Fruit fly (Drosophila melanogaster) whole organism, embryonic: ENCODE results near the gene eIF4A.
A peak's percentile ranks its signal among the peaks of the same experiment; 100 is the strongest.

ENCODE experiments used
- Aef1 ChIP-seq: fragments of 200-800 bp; sonication (Bioruptor generic); IDR thresholded peaks from 3 replicates; pipeline ENCODE4 v1.3.6; 2022; ENCODE audit warnings: missing biosample characterization, missing genetic modification characterization
- CG10147 ChIP-seq: fragments of 200-800 bp; sonication (Bioruptor generic); optimal IDR thresholded peaks from 2 replicates; lab custom pipeline; 2019; ENCODE audit warnings: missing biosample characterization, mild to moderate bottlenecking, missing genetic modification characterization, moderate library complexity
- CG10267 ChIP-seq: fragments of 200-800 bp; sonication (Bioruptor generic); optimal IDR thresholded peaks from 2 replicates; lab custom pipeline; 2018; ENCODE audit warnings: missing biosample characterization, mild to moderate bottlenecking, missing genetic modification characterization, moderate library complexity
- CG10274 ChIP-seq: fragments of 200-800 bp; sonication (Bioruptor generic); optimal IDR thresholded peaks from 3 replicates; lab custom pipeline; 2017; ENCODE audit warnings: missing biosample characterization, mild to moderate bottlenecking, missing genetic modification characterization
- CG12769 ChIP-seq: fragments of 200-800 bp; sonication (Bioruptor generic); optimal IDR thresholded peaks from 2 replicates; lab custom pipeline; 2019; ENCODE audit warnings: missing biosample characterization, mild to moderate bottlenecking, missing genetic modification characterization, moderate library complexity
- CG13775 ChIP-seq: fragments of 200-800 bp; sonication (Bioruptor generic); optimal IDR thresholded peaks from 3 replicates; lab custom pipeline; 2017; ENCODE audit warnings: missing biosample characterization, mild to moderate bottlenecking, missing genetic modification characterization
- CG13894 ChIP-seq: fragments of 200-800 bp; sonication (Bioruptor generic); optimal IDR thresholded peaks from 3 replicates; lab custom pipeline; 2018; ENCODE audit warnings: missing biosample characterization, mild to moderate bottlenecking, missing genetic modification characterization, moderate library complexity
- CG15514 ChIP-seq: fragments of 200-800 bp; sonication (Bioruptor generic); optimal IDR thresholded peaks from 3 replicates; lab custom pipeline; 2017; ENCODE audit warnings: missing biosample characterization, missing genetic modification characterization, mild to moderate bottlenecking, moderate library complexity, missing genetic modification reagents
- CG18476 ChIP-seq: fragments of 200-800 bp; sonication (Bioruptor generic); optimal IDR thresholded peaks from 2 replicates; lab custom pipeline; 2016; ENCODE audit warnings: missing biosample characterization, mild to moderate bottlenecking, missing genetic modification characterization
- CG18599 ChIP-seq: fragments of 200-800 bp; sonication (Bioruptor generic); optimal IDR thresholded peaks from 3 replicates; lab custom pipeline; 2017; ENCODE audit warnings: missing biosample characterization, missing genetic modification characterization, mild to moderate bottlenecking, moderate library complexity, missing genetic modification reagents
- CG2129 ChIP-seq: fragments of 200-800 bp; sonication (Bioruptor generic); IDR thresholded peaks from 2 replicates; pipeline ENCODE4 v1.3.6; 2022; ENCODE audit warnings: missing biosample characterization, missing genetic modification characterization; ENCODE audit not compliant: partially characterized antibody
- CG2875 ChIP-seq: fragments of 200-800 bp; sonication (Bioruptor generic); optimal IDR thresholded peaks from 2 replicates; lab custom pipeline; 2017; ENCODE audit warnings: missing biosample characterization, mild to moderate bottlenecking, missing genetic modification characterization, missing genetic modification reagents
- CG30403 ChIP-seq: fragments of 200-800 bp; sonication (Bioruptor generic); optimal IDR thresholded peaks from 3 replicates; lab custom pipeline; 2016; ENCODE audit warnings: missing biosample characterization, missing genetic modification characterization
- CG34376 ChIP-seq: fragments of 200-800 bp; sonication (Bioruptor generic); optimal IDR thresholded peaks from 2 replicates; lab custom pipeline; 2018; ENCODE audit warnings: missing biosample characterization, mild to moderate bottlenecking, missing genetic modification characterization
- CG6765 ChIP-seq: fragments of 200-800 bp; sonication (Bioruptor generic); optimal IDR thresholded peaks from 3 replicates; lab custom pipeline; 2017; ENCODE audit warnings: missing biosample characterization, mild to moderate bottlenecking, missing genetic modification characterization
- CG7357 ChIP-seq: fragments of 200-800 bp; sonication (Bioruptor generic); IDR thresholded peaks from 3 replicates; pipeline ENCODE4 v1.3.6; 2022; ENCODE audit warnings: missing biosample characterization, missing genetic modification characterization
- CG8765 ChIP-seq: fragments of 200-800 bp; sonication (Bioruptor generic); IDR thresholded peaks from 2 replicates; pipeline ENCODE4 v1.3.6; 2022; ENCODE audit warnings: missing biosample characterization, missing genetic modification characterization
- Dek ChIP-seq: fragments of 200-800 bp; sonication (Bioruptor generic); optimal IDR thresholded peaks from 3 replicates; lab custom pipeline; 2019; ENCODE audit warnings: missing biosample characterization, mild to moderate bottlenecking, missing genetic modification characterization, moderate library complexity
- Ets65A ChIP-seq: fragments of 200-800 bp; sonication (Bioruptor generic); peaks from one replicate; lab custom pipeline; 2016; ENCODE audit warnings: missing biosample characterization, missing genetic modification characterization
- Fer1 ChIP-seq: fragments of 200-800 bp; sonication (Bioruptor generic); optimal IDR thresholded peaks from 2 replicates; lab custom pipeline; 2017; ENCODE audit warnings: missing biosample characterization, mild to moderate bottlenecking, missing genetic modification characterization
- Fer2 ChIP-seq: fragments of 200-800 bp; sonication (Bioruptor generic); optimal IDR thresholded peaks from 2 replicates; lab custom pipeline; 2018; ENCODE audit warnings: missing biosample characterization, mild to moderate bottlenecking, missing genetic modification characterization, moderate library complexity
- HLHmδ ChIP-seq: fragments of 200-800 bp; sonication (Bioruptor generic); optimal IDR thresholded peaks from 2 replicates; lab custom pipeline; 2018; ENCODE audit warnings: missing biosample characterization, mild to moderate bottlenecking, missing genetic modification characterization, moderate library complexity
- Max ChIP-seq: fragments of 200-800 bp; sonication (Bioruptor generic); optimal IDR thresholded peaks from 2 replicates; lab custom pipeline; 2016; ENCODE audit warnings: missing biosample characterization, mild to moderate bottlenecking, missing genetic modification characterization
- Med ChIP-seq: fragments of 200-800 bp; sonication (Bioruptor generic); peaks from one replicate; lab custom pipeline; 2016; ENCODE audit warnings: missing biosample characterization, missing genetic modification characterization, mild to moderate bottlenecking, inconsistent platforms, moderate library complexity
- NC2β ChIP-seq: fragments of 200-800 bp; sonication (Bioruptor generic); optimal IDR thresholded peaks from 2 replicates; lab custom pipeline; 2016; ENCODE audit warnings: missing biosample characterization, missing genetic modification characterization
- Nf-YC ChIP-seq: fragments of 200-800 bp; optimal IDR thresholded peaks from 3 replicates; lab custom pipeline; 2019; ENCODE audit warnings: missing biosample characterization, mild to moderate bottlenecking, missing genetic modification characterization, moderate library complexity
- Side ChIP-seq: fragments of 200-800 bp; sonication (Bioruptor generic); optimal IDR thresholded peaks from 2 replicates; lab custom pipeline; 2016; ENCODE audit warnings: missing biosample characterization, missing genetic modification characterization
- Six4 ChIP-seq: fragments of 200-800 bp; sonication (Bioruptor generic); optimal IDR thresholded peaks from 2 replicates; lab custom pipeline; 2016; ENCODE audit warnings: missing biosample characterization, missing genetic modification characterization
- Sry-β ChIP-seq: fragments of 200-800 bp; sonication (Bioruptor generic); optimal IDR thresholded peaks from 2 replicates; lab custom pipeline; 2018; ENCODE audit warnings: missing biosample characterization, mild to moderate bottlenecking, missing genetic modification characterization, moderate library complexity
- Stat92E ChIP-seq, 3 experiments: fragments of >200 bp in 2 of 3; fragments of 200-800 bp in 1 of 3; sonication (Bioruptor generic) in 1 of 3; optimal IDR thresholded peaks; 2 replicates each; lab custom pipeline; 2017 to 2019; ENCODE audit warnings: missing biosample characterization in 3 of 3, missing genetic modification characterization in 3 of 3, mild to moderate bottlenecking in 1 of 3, moderate library complexity in 1 of 3
- Trl ChIP-seq, 3 experiments: fragments of >200 bp in 2 of 3; fragments of 200-800 bp in 1 of 3; sonication (Bioruptor generic) in 1 of 3; optimal IDR thresholded peaks; 2 replicates in 1 of 3; 3 replicates in 2 of 3; lab custom pipeline; 2016 to 2017; ENCODE audit warnings: missing biosample characterization in 1 of 3, missing genetic modification characterization in 1 of 3
- YL-1 ChIP-seq: fragments of 200-800 bp; sonication (Bioruptor generic); optimal IDR thresholded peaks from 3 replicates; lab custom pipeline; 2017; ENCODE audit warnings: missing biosample characterization, mild to moderate bottlenecking, missing genetic modification characterization
- abd-A ChIP-seq: fragments of 200-800 bp; sonication (Bioruptor generic); optimal IDR thresholded peaks from 3 replicates; lab custom pipeline; 2019; ENCODE audit warnings: missing biosample characterization, mild to moderate bottlenecking, missing genetic modification characterization, moderate library complexity
- cwo ChIP-seq: fragments of 200-800 bp; sonication (Bioruptor generic); optimal IDR thresholded peaks from 3 replicates; lab custom pipeline; 2017; ENCODE audit warnings: missing biosample characterization, missing genetic modification characterization, mild to moderate bottlenecking, moderate library complexity, missing genetic modification reagents
- gem ChIP-seq: fragments of 200-800 bp; sonication (Bioruptor generic); optimal IDR thresholded peaks from 2 replicates; lab custom pipeline; 2019; ENCODE audit warnings: missing biosample characterization, mild to moderate bottlenecking, missing genetic modification characterization, moderate library complexity
- gro ChIP-seq: fragments of 200-800 bp; sonication (Bioruptor generic); optimal IDR thresholded peaks from 2 replicates; lab custom pipeline; 2016; ENCODE audit warnings: missing biosample characterization, missing genetic modification characterization
- nerfin-1 ChIP-seq: fragments of 200-800 bp; sonication (Bioruptor generic); optimal IDR thresholded peaks from 3 replicates; lab custom pipeline; 2019; ENCODE audit warnings: missing biosample characterization, mild to moderate bottlenecking, missing genetic modification characterization, moderate library complexity
- onecut ChIP-seq: fragments of 200-800 bp; sonication (Bioruptor generic); IDR thresholded peaks from 2 replicates; pipeline ENCODE4 v1.3.6; 2022; ENCODE audit warnings: missing biosample characterization, missing genetic modification characterization
- pho ChIP-seq: fragments of 200-800 bp; sonication (Bioruptor generic); optimal IDR thresholded peaks from 2 replicates; lab custom pipeline; 2016; ENCODE audit warnings: missing biosample characterization, missing genetic modification characterization
- scrt ChIP-seq: fragments of 200-800 bp; sonication (Bioruptor generic); optimal IDR thresholded peaks from 2 replicates; lab custom pipeline; 2018; ENCODE audit warnings: missing biosample characterization, mild to moderate bottlenecking, missing genetic modification characterization, moderate library complexity
- sug ChIP-seq: fragments of 200-800 bp; optimal IDR thresholded peaks from 2 replicates; lab custom pipeline; 2019; ENCODE audit warnings: missing biosample characterization, mild to moderate bottlenecking, missing genetic modification characterization, moderate library complexity
- tap ChIP-seq: fragments of 200-800 bp; optimal IDR thresholded peaks from 3 replicates; lab custom pipeline; 2019; ENCODE audit warnings: missing biosample characterization, mild to moderate bottlenecking, missing genetic modification characterization, moderate library complexity
- tio ChIP-seq: fragments of 200-800 bp; sonication (Bioruptor generic); optimal IDR thresholded peaks from 2 replicates; lab custom pipeline; 2017; ENCODE audit warnings: missing biosample characterization, missing genetic modification characterization, inconsistent platforms
- twi ChIP-seq: fragments of 200-800 bp; optimal IDR thresholded peaks from 2 replicates; lab custom pipeline; 2019; ENCODE audit warnings: missing biosample characterization, mild to moderate bottlenecking, missing genetic modification characterization, moderate library complexity
- wek ChIP-seq: fragments of 200-800 bp; sonication (Bioruptor generic); optimal IDR thresholded peaks from 3 replicates; lab custom pipeline; 2018; ENCODE audit warnings: missing biosample characterization, mild to moderate bottlenecking, missing genetic modification characterization, moderate library complexity

eIF4A gene

DNA sequence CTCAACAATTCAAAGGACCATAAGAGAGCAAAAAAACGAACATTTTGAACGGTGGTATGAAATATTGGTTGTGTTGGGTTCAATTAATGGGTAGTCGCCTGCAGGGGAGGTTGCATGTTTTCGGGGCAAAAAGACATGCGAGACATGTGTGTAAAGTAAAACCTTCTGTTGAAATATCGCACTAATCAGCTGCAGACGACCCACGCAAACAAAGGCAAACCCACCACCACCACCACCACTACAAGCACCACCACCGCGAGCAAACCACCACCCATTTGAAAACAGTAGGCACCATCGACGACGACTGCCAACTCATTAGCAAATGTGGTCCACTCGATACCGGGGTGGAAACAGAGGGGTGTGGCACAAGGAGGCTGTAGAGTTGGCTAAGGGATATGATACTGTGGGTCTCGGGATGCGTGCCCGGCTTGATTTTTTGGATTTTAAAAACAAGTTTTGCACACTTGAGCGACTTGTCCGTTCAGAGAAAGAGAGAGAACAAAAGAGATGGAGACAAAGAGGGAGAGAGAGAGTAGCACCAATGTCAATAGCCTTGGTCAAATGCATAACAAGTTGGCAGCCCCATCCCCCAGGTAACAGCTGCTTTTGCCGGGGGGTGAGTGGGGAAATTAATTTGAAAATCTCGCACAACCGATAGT lies 4.4 kb upstream of the eIF4A start (continued):
- TF ChIP-seq cwo (GFP tag; lab: Kevin White, UChicago): no peak
- TF ChIP-seq Side: peak; percentile 42
- peak; percentile 79 for TF ChIP-seq twi (tag; lab: Kevin White, UChicago)
- TF ChIP-seq CG10147: peak; percentile 33
- TF ChIP-seq CG12769: peak; percentile 34
- TF ChIP-seq Med (GFP tag; lab: Kevin White, UChicago): peak; percentile 86
- TF ChIP-seq Fer2: no peak
- peak; percentile 19 for TF ChIP-seq tap (tag; lab: Kevin White, UChicago)
- no peak for TF ChIP-seq CG13775 (GFP tag; lab: Kevin White, UChicago)
- TF ChIP-seq Ets65A (GFP tag; lab: Kevin White, UChicago): peak; percentile 38
- TF ChIP-seq CG13894 (tag; lab: Kevin White, UChicago): peak; percentile 18
- TF ChIP-seq Trl (optimal IDR thresholded peaks at IDR 0.05; lab: Kevin White, UChicago): peak in 1 of 2 experiments; percentile 64
- peak; percentile 16 for TF ChIP-seq Trl (GFP tag; optimal IDR thresholded peaks at IDR 0.05; lab: Kevin White, UChicago)
- TF ChIP-seq Fer1 (GFP tag; lab: Kevin White, UChicago): peak; percentile 48
- TF ChIP-seq nerfin-1 (tag; lab: Kevin White, UChicago): no peak
- peak; percentile 1 for TF ChIP-seq NC2β
- TF ChIP-seq pho (GFP tag; lab: Kevin White, UChicago): peak; percentile 19
- TF ChIP-seq CG18476: no peak
- TF ChIP-seq CG6765 (GFP tag; lab: Kevin White, UChicago): peak; percentile 58
- peak; percentile 60 for TF ChIP-seq sug (tag; lab: Kevin White, UChicago)
- TF ChIP-seq Dek: peak; percentile 1
- TF ChIP-seq wek (GFP tag; lab: Kevin White, UChicago): peak; percentile 15
- TF ChIP-seq YL-1: peak; percentile 10
- TF ChIP-seq onecut: 0 out of 2 replicates have a peak, but pooled peaks have one; percentile 3
- TF ChIP-seq CG34376 (GFP tag; lab: Kevin White, UChicago): peak; percentile 11

DNA sequence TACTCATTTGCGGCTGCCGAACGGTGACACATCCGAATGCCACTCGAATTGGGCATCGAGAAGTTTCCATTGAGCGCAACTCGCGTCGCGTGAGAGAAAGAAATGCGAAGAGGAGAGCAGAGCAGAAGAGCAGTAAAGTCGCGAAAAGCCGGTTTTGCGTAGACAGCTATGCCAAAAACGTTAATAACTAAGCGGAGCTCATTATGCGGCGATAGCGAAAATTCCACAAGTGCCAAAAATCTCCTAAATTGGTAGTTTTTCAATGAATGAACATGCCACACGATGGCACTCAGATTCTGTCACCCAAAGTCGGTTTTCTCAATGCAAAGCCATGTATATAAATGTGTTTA lies 3.9 kb upstream of the eIF4A start:
- no peak for TF ChIP-seq CG2129 (GFP tag; lab: Robert Waterston, UW)
- TF ChIP-seq Trl (optimal IDR thresholded peaks at IDR 0.05; lab: Kevin White, UChicago): peak; percentile 27 to 80
- no peak for TF ChIP-seq Trl (GFP tag; optimal IDR thresholded peaks at IDR 0.05; lab: Kevin White, UChicago)

DNA sequence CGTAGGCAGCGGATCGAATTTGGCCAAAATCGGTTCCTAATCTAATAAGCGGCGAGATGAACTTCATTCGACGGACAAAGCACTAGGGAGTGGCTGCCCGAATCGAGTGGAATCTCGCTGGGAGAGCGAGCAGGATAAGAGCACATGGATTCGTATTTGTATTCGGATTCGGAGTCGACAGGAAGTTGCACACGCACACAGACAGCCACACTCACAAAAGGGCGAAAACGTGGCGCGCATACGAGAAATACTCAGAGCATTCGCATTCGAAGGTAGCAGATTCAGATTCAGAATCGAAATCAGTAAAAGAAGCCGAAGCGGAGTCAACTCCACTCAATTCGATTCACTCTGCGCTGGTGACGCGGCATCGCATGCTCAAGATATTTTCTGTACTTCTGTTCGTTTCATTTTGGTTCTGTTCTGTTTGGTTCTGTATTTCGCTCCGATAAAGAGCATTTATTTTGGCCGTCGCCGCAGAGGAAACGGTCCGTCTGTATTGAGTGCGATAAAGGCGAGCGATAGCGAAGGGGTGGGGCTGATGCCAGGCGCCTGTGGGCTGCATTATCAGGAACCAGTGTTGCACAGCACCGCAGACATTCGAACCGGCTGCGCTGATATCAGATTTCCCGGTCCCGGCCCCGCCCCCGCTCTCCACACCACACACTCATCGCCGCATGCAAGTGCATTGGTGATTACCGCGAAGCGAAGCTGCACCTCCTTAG lies 3.1 kb upstream of the eIF4A start:
- TF ChIP-seq CG2875 (GFP tag; lab: Kevin White, UChicago): peak; percentile 0
- no peak for TF ChIP-seq Sry-β (GFP tag; lab: Kevin White, UChicago)
- TF ChIP-seq CG8765: no peak
- TF ChIP-seq CG7357 (GFP tag; lab: Robert Waterston, UW): no peak
- peak; percentile 11 for TF ChIP-seq CG15514
- TF ChIP-seq Nf-YC (tag; lab: Kevin White, UChicago): peak; percentile 12
- TF ChIP-seq gro (GFP tag; lab: Kevin White, UChicago): no peak
- TF ChIP-seq HLHmδ (GFP tag; lab: Kevin White, UChicago): peak; percentile 45
- TF ChIP-seq Stat92E (GFP tag; optimal IDR thresholded peaks at IDR 0.05; lab: Kevin White, UChicago): no peak
- peak; percentile 23 for TF ChIP-seq CG18599 (GFP tag; lab: Kevin White, UChicago)
- peak; percentile 12 for TF ChIP-seq Six4
- peak; percentile 85 for TF ChIP-seq CG10267
- no peak for TF ChIP-seq abd-A (tag; lab: Kevin White, UChicago)
- TF ChIP-seq scrt (GFP tag; lab: Kevin White, UChicago): no peak
- TF ChIP-seq CG2129 (GFP tag; lab: Robert Waterston, UW): no peak
- peak; percentile 62 for TF ChIP-seq Med (GFP tag; lab: Kevin White, UChicago)
- TF ChIP-seq CG10274 (GFP tag; lab: Kevin White, UChicago): no peak
- no peak for TF ChIP-seq gem (tag; lab: Kevin White, UChicago)
- TF ChIP-seq CG30403: no peak
- TF ChIP-seq Aef1 (GFP tag; lab: Robert Waterston, UW): no peak
- no peak for TF ChIP-seq tio (GFP tag; lab: Kevin White, UChicago)
- TF ChIP-seq Max (GFP tag; lab: Kevin White, UChicago): peak; percentile 13
